Worm (Caenorhabditis elegans): Measurements from ENCODE around the gene zip-10.

The zip-10 gene

DNA sequence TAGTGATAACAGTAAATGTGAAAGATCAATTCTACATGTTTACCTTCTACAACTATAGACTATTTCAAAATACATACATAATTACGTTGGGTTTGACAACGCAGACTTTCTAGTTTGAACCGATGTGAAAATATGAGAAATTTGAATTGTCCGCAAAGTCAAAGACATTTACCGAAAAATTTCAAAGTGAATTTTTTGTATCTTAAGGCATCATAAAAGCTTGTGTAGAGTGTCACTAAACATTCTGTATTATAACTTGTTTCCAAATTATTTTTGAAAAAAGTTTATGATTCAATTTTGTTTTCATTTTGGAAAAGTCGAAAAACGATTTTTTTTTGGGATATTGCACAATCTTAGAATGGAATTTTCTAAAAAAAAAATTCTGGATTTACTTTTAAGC lies 15.0 kb downstream of the zip-10 start:
- no peak for TF ChIP-seq nhr-11 (tag; optimal IDR thresholded peaks at IDR 0.05)
- no peak for TF ChIP-seq ZK546.5 (tag; optimal IDR thresholded peaks at IDR 0.05)
- TF ChIP-seq lin-15B (tag; optimal IDR thresholded peaks at IDR 0.05) = no peak
- TF ChIP-seq elt-2 (tag; optimal IDR thresholded peaks at IDR 0.05) = no peak
- no peak for TF ChIP-seq egl-27 (tag; optimal IDR thresholded peaks at IDR 0.05)
- no peak for TF ChIP-seq snpc-4 (tag; optimal IDR thresholded peaks at IDR 0.05)
- TF ChIP-seq pha-4 (tag; optimal IDR thresholded peaks at IDR 0.05) = no peak
- TF ChIP-seq eor-1 (tag; optimal IDR thresholded peaks at IDR 0.05) = no peak
- no peak for TF ChIP-seq egl-5 (tag; optimal IDR thresholded peaks at IDR 0.05)

DNA sequence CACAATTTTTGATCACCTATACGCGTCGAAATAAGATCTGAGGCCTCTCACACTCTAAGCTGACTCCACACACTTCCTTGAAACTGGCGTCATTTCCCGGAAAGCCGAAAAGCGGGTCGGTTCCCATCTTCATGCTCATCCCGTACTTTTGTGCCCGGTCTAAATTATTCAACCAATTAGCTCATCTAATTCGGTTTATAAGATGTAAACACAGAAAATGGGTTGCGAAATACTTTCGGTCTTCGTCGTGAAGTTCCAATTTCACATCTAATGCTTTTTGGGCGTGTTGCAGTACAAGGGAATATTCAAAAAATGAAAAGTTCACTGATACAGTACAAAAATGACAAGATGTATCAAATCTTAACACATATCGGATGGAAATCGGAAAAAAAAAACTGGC lies 19.4 kb downstream of the zip-10 start:
- TF ChIP-seq fos-1 (tag; optimal IDR thresholded peaks at IDR 0.05) (no peak), elt-2 (tag; optimal IDR thresholded peaks at IDR 0.05) (no peak), nhr-23 (tag; optimal IDR thresholded peaks at IDR 0.05) (no peak), elt-3 (tag; optimal IDR thresholded peaks at IDR 0.05) (no peak), mml-1 (tag; optimal IDR thresholded peaks at IDR 0.05) (no peak), lin-39 (tag; optimal IDR thresholded peaks at IDR 0.05) (no peak), elt-1 (tag; optimal IDR thresholded peaks at IDR 0.05) (no peak), nhr-12 (tag; optimal IDR thresholded peaks at IDR 0.05) (no peak), unc-39 (tag; optimal IDR thresholded peaks at IDR 0.05) (no peak), aly-2 (tag; optimal IDR thresholded peaks at IDR 0.05) (no peak), ceh-9 (tag; optimal IDR thresholded peaks at IDR 0.05) (no peak), nhr-25 (tag; optimal IDR thresholded peaks at IDR 0.05) (no peak), mdl-1 (tag; optimal IDR thresholded peaks at IDR 0.05) (no peak), ceh-28 (tag; optimal IDR thresholded peaks at IDR 0.05) (no peak), nhr-77 (tag; optimal IDR thresholded peaks at IDR 0.05) (no peak)

DNA sequence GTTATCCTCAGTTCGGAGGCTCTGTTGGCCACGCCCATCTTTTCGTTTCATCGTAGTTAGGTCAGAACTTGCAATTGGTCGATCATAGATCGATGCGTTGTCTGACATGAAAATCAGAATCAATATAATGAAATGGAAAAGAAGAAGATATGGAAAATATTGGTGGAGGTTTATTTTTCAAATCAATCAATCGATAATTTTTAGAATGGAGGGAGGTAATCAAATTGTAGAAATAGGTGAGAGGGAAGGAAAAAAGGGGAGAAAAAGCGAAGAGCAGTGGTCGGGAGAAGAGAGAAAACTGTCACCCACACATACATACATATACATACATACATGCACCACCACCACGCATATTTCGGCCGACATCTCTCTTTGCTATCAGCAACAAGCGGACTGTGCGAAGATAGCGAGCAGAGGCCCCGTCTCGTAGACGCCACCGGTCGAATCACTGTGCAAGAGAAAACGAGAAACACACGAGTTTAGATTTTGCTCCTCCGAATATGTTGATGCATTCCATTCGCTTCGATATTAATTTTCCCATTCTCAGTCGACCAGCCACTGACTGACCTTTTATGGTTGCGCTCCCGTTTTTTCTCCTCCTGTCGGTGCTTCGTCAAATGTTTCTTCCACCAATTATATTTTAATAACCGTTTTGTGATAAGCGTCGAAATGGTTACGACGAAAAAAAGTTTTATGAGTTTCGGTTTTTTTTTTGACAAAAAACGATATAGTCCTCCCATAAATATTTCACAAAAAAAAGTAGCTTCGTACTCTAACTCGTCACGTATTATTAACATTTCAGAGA lies 21.1 kb downstream of the zip-10 start, which contains the start of gene F35B12.10:
TSS of gene F35B12.10 (minus strand) at position 51 of the 805 bp plus-strand sequence.
- TF ChIP-seq nhr-12 (tag; optimal IDR thresholded peaks at IDR 0.05) (no peak), skn-1 (tag; optimal IDR thresholded peaks at IDR 0.05) (no peak), egl-27 (tag; optimal IDR thresholded peaks at IDR 0.05) (no peak), aly-2 (tag; optimal IDR thresholded peaks at IDR 0.05) (no peak), ceh-28 (tag; optimal IDR thresholded peaks at IDR 0.05) (no peak), lin-15B (tag; optimal IDR thresholded peaks at IDR 0.05) (no peak), pqm-1 (tag; optimal IDR thresholded peaks at IDR 0.05) (peak; percentile 59), elt-2 (tag; optimal IDR thresholded peaks at IDR 0.05) (peak; percentile 92), nhr-28 (tag; optimal IDR thresholded peaks at IDR 0.05) (no peak), nhr-237 (tag; optimal IDR thresholded peaks at IDR 0.05) (no peak), nhr-77 (tag; optimal IDR thresholded peaks at IDR 0.05) (no peak), nhr-11 (tag; optimal IDR thresholded peaks at IDR 0.05) (no peak), ztf-4 (tag; optimal IDR thresholded peaks at IDR 0.05) (no peak), elt-3 (tag; optimal IDR thresholded peaks at IDR 0.05) (no peak)

DNA sequence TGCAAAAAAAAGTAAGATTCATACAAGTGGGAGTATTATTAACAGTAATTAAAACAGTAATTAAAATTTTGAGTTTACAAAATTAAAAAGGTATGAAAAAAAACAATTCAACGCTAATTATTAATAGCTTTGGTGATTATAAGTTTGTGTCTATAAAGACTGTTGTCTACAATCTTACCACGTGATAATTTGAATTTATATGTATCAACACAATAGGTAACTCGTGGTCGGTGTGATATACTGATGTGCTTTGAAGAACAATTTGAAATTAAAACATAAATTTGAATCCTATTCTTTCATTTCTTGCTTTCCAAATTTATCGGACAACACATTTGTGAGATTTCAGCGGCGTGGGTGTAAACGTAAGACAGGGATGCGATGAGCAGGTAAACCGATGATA lies 22.7 kb downstream of the zip-10 start:
- TF ChIP-seq pha-4 (tag; optimal IDR thresholded peaks at IDR 0.05) (peak; percentile 15), fkh-10 (GFP tag; optimal IDR thresholded peaks at IDR 0.05) (no peak), skn-1 (tag; optimal IDR thresholded peaks at IDR 0.05) (no peak), ceh-82 (tag; optimal IDR thresholded peaks at IDR 0.05) (no peak), elt-2 (tag; optimal IDR thresholded peaks at IDR 0.05) (peak; percentile 25)

DNA sequence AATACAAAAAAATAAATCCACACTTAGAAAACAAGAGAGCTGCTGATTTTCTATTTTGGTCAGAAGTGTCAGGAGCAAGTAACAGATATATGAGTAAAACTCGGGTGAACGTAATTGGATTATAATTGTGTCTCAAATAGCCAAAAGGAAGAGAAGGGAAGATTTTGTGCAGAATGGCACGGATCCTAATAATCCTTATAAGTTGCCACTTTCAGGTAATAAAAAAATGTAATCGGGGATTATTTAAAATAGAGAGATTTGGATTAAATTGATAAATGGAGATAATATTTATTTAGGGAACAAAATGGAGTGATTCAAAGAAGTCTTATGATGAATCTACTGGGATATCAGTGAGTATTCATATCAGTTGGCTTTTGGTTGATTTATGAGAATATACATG lies 25.6 kb downstream of the zip-10 start:
- no peak for TF ChIP-seq unc-39 (tag; optimal IDR thresholded peaks at IDR 0.05)

- TF ChIP-seq skn-1 (tag; optimal IDR thresholded peaks at IDR 0.05) (no peak), lin-39 (tag; optimal IDR thresholded peaks at IDR 0.05) (peak; percentile 25), tbx-2 (tag; optimal IDR thresholded peaks at IDR 0.05) (no peak)
These were observed 29.3 kb downstream of the zip-10 start for ce11 chrV:11621276-11621675.
